Worm (Caenorhabditis elegans) whole organism, mixed stage, embryonic: Measurements from ENCODE around the gene clec-78.

Experiments
- M03D4.4 ChIP-seq: sonication (generic microtip); optimal IDR thresholded peaks from 2 replicates; lab custom pipeline; 2017; ENCODE audit warnings: mild to moderate bottlenecking, missing genetic modification characterization, missing compliant biosample characterization
- bed-3 ChIP-seq: fragments of 200-800 bp; sonication (Bioruptor generic); optimal IDR thresholded peaks from 3 replicates; lab custom pipeline; 2018; ENCODE audit warnings: mild to moderate bottlenecking, missing genetic modification characterization, moderate library complexity, missing compliant biosample characterization
- blmp-1 ChIP-seq: fragments of 150-350 bp; optimal IDR thresholded peaks from 2 replicates; lab custom pipeline; 2014; ENCODE audit warnings: missing biosample characterization, missing genetic modification characterization
- ceh-39 ChIP-seq: fragments of 150-350 bp; optimal IDR thresholded peaks from 2 replicates; lab custom pipeline; 2014; ENCODE audit warnings: missing biosample characterization, missing genetic modification characterization
- ceh-43 ChIP-seq: fragments of 200-800 bp; sonication (Bioruptor generic); optimal IDR thresholded peaks from 2 replicates; lab custom pipeline; 2018; ENCODE audit warnings: mild to moderate bottlenecking, missing genetic modification characterization, moderate library complexity, missing compliant biosample characterization
- ceh-83 ChIP-seq: fragments of 200-800 bp; sonication (Bioruptor generic); optimal IDR thresholded peaks from 2 replicates; lab custom pipeline; 2018; ENCODE audit warnings: mild to moderate bottlenecking, missing genetic modification characterization, missing compliant biosample characterization
- ces-1 ChIP-seq: fragments of 150-350 bp; optimal IDR thresholded peaks from 2 replicates; lab custom pipeline; 2014; ENCODE audit warnings: missing biosample characterization, missing genetic modification reagents, missing genetic modification characterization
- cnd-1 ChIP-seq: fragments of 200-800 bp; sonication (Bioruptor generic); optimal IDR thresholded peaks from 2 replicates; lab custom pipeline; 2018; ENCODE audit warnings: mild to moderate bottlenecking, missing genetic modification characterization, missing compliant biosample characterization
- drap-1 ChIP-seq: fragments of 200-800 bp; sonication (Bioruptor generic); optimal IDR thresholded peaks from 3 replicates; lab custom pipeline; 2018; ENCODE audit warnings: mild to moderate bottlenecking, missing genetic modification characterization, missing compliant biosample characterization
- elt-3 ChIP-seq: fragments of 150-350 bp; optimal IDR thresholded peaks from 2 replicates; lab custom pipeline; 2014; ENCODE audit warnings: missing biosample characterization, missing genetic modification characterization
- flh-1 ChIP-seq: fragments of 200-800 bp; sonication (Bioruptor generic); optimal IDR thresholded peaks from 2 replicates; lab custom pipeline; 2018; ENCODE audit warnings: mild to moderate bottlenecking, missing genetic modification characterization, moderate library complexity, missing compliant biosample characterization
- ham-2 ChIP-seq: fragments of 200-800 bp; sonication (Bioruptor generic); optimal IDR thresholded peaks from 2 replicates; lab custom pipeline; 2018; ENCODE audit warnings: mild to moderate bottlenecking, missing genetic modification characterization, missing compliant biosample characterization
- hlh-1 ChIP-seq: fragments of 150-350 bp; optimal IDR thresholded peaks from 2 replicates; lab custom pipeline; 2014; ENCODE audit warnings: missing biosample characterization, missing genetic modification reagents, missing genetic modification characterization
- lin-13 ChIP-seq: fragments of 150-350 bp; optimal IDR thresholded peaks from 2 replicates; lab custom pipeline; 2014; ENCODE audit warnings: missing biosample characterization, missing genetic modification characterization
- lin-32 ChIP-seq: fragments of 200-800 bp; sonication (Bioruptor generic); optimal IDR thresholded peaks from 2 replicates; lab custom pipeline; 2018; ENCODE audit warnings: mild to moderate bottlenecking, missing genetic modification characterization, missing compliant biosample characterization
- lsy-2 ChIP-seq: fragments of 150-350 bp; optimal IDR thresholded peaks from 2 replicates; lab custom pipeline; 2014; ENCODE audit warnings: missing biosample characterization, missing genetic modification characterization
- mab-5 ChIP-seq: fragments of 150-350 bp; optimal IDR thresholded peaks from 2 replicates; lab custom pipeline; 2014; ENCODE audit warnings: missing biosample characterization, missing genetic modification characterization
- mep-1 ChIP-seq: fragments of 150-350 bp; optimal IDR thresholded peaks from 2 replicates; lab custom pipeline; 2017; ENCODE audit warnings: missing biosample characterization, missing genetic modification reagents, missing genetic modification characterization, inconsistent platforms
- mls-2 ChIP-seq: sonication (generic microtip); optimal IDR thresholded peaks from 2 replicates; lab custom pipeline; 2016; ENCODE audit warnings: mild to moderate bottlenecking, missing genetic modification characterization, moderate library complexity, missing compliant biosample characterization
- nhr-12 ChIP-seq: fragments of 150-350 bp; optimal IDR thresholded peaks from 2 replicates; lab custom pipeline; 2014; ENCODE audit warnings: missing biosample characterization, missing genetic modification characterization
- nhr-28 ChIP-seq: fragments of 150-350 bp; optimal IDR thresholded peaks from 2 replicates; lab custom pipeline; 2014; ENCODE audit warnings: missing biosample characterization, missing genetic modification characterization
- nhr-76 ChIP-seq: sonication (generic microtip); optimal IDR thresholded peaks from 2 replicates; lab custom pipeline; 2017; ENCODE audit warnings: missing biosample characterization, missing genetic modification characterization
- pha-4 ChIP-seq: fragments of 150-350 bp; optimal IDR thresholded peaks from 2 replicates; lab custom pipeline; 2018; ENCODE audit warnings: missing biosample characterization, missing genetic modification reagents, missing genetic modification characterization
- snpc-4 ChIP-seq: fragments of 150-350 bp; optimal IDR thresholded peaks from 2 replicates; lab custom pipeline; 2014; ENCODE audit warnings: missing biosample characterization, missing genetic modification characterization
- sptf-1 ChIP-seq: sonication (generic microtip); optimal IDR thresholded peaks from 2 replicates; lab custom pipeline; 2017; ENCODE audit warnings: mild to moderate bottlenecking, missing genetic modification characterization, moderate library complexity, missing compliant biosample characterization
- tbx-8 ChIP-seq: fragments of 200-800 bp; sonication (Bioruptor generic); optimal IDR thresholded peaks from 2 replicates; lab custom pipeline; 2018; ENCODE audit warnings: mild to moderate bottlenecking, missing genetic modification characterization, moderate library complexity, missing compliant biosample characterization
- unc-120 ChIP-seq: sonication (generic microtip); optimal IDR thresholded peaks from 2 replicates; lab custom pipeline; 2017; ENCODE audit warnings: missing genetic modification characterization, missing compliant biosample characterization; ENCODE audit not compliant: poor library complexity, severe bottlenecking
- unc-39 ChIP-seq: fragments of 150-350 bp; optimal IDR thresholded peaks from 2 replicates; lab custom pipeline; 2014; ENCODE audit warnings: missing biosample characterization, missing genetic modification characterization
- unc-62 ChIP-seq: fragments of 150-350 bp; optimal IDR thresholded peaks from 2 replicates; lab custom pipeline; 2014; ENCODE audit warnings: missing biosample characterization, missing genetic modification reagents, missing genetic modification characterization
- zip-8 ChIP-seq: fragments of 150-350 bp; optimal IDR thresholded peaks from 2 replicates; lab custom pipeline; 2014; ENCODE audit warnings: missing biosample characterization, missing genetic modification characterization
- ztf-11 ChIP-seq: fragments of 150-350 bp; optimal IDR thresholded peaks from 2 replicates; lab custom pipeline; 2014; ENCODE audit warnings: missing biosample characterization, missing genetic modification characterization

clec-78 gene

DNA sequence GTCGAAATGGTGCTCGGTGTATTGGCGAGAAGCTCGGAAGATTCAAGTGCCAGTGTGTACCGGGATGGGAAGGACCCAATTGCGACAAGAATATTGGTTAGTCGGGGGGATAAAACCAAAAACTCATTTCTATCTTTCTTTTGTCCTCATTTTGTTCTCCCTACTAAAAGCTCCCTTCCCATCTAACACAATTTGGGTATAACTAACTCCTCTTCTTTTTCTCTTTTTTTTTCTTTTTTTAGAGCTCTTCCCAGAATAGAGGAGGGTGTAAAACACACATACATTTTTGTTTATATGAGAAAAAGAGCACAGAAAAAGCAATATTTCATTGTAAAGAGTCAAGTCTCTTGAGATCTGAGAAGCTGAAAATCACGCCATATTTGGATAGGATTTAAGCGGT is 16.3 kb downstream of the clec-78 start:
- TF ChIP-seq mls-2 (tag; lab: Kevin White, UChicago) (no peak), mep-1 (tag; lab: Kevin White, UChicago) (no peak), lsy-2 (tag; lab: Kevin White, UChicago) (no peak), elt-3 (tag; lab: Kevin White, UChicago) (no peak)

DNA sequence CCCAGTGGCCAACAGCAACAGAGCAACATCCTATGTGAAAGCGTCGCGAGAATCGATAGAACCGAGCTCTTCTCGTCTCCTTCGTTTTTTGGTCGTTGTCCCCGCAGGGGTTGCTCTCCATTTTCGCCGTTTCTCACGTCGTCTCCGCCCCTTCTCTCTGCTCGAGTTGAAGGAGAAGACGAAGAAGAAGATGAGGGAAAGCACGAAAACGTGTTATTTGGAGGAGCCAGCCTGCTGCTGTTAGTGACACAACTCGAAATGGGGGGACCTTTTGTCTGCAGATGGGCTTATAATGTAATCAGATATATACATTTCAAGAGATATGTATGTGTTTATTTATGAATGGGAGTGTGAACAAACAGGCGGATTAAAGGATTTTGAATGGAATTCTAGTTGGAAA is 18.8 kb downstream of the clec-78 start, which contains the start of gene W02C12.2:
W02C12.2 (minus strand) TSS at position 277 of the 400 bp plus-strand sequence.
- peak; percentile 51 for TF ChIP-seq ces-1
- no peak for TF ChIP-seq bed-3
- TF ChIP-seq, all 35 proteins: peak for 1

DNA sequence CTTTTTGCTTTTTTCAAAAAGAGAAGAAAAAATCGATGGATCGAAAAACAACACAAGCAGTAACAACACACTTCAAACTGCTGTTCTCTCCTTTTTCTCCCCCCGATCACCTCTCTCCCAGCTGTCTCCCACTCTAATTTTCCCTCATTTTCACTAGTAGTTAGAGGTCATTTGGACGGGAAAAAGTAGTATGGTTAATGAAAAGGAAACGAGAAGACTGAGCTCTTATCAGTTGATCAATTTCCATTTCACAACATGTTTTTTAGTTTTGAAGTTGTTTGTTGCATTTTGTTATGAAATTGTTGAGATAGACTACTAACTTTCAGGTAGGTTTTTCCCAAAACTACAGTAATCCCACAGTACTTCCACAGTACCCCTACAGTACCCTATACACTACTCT is 19.5 kb downstream of the clec-78 start:
- TF ChIP-seq lin-32 (no peak), zip-8 (no peak), ceh-43 (no peak)

DNA sequence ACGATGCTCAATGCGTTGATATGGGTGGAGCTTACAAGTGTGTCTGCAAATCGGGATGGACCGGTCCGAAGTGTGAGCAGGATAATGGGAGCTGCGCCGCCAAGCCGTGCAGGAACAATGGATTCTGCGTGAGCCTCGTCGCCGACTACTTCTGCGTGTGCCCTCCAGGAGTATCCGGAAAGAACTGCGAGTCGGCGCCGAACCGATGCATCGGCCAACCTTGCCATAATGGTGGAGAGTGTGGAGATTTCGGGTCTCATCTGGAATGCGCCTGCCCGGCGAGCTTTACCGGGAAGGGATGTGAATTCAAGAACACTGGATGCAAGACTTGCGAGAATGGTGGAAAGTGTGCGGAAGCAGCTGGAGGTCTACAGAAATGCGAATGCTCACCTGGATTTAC is 21.0 kb downstream of the clec-78 start:
- TF ChIP-seq ceh-83 (GFP tag; lab: Kevin White, UChicago) (no peak), unc-62 (GFP tag; lab: Kevin White, UChicago) (no peak), ceh-39 (tag; lab: Kevin White, UChicago) (no peak), elt-3 (tag; lab: Kevin White, UChicago) (no peak), nhr-12 (tag; lab: Kevin White, UChicago) (no peak), nhr-76 (tag; lab: Kevin White, UChicago) (no peak)

DNA sequence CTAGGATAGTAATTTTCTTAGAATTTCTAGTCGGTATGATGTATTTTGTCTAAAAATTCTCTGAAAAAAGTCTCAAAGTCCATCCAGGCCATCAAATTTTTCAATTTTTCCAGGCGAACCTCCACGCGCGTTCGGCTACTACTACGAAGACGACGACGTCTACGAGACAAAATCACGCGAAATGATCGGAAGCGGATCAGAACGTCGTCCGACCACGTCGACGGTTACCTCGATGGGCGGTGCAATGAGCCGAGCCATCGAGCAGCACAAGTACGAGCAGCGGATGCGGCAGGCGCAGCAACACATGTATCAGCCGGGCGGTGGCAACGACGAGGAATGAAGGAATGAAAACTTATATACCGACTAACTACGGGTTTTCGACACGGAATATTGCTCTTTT is 24.7 kb downstream of the clec-78 start:
- no peak for TF ChIP-seq lsy-2 (tag; lab: Kevin White, UChicago)
- no peak for TF ChIP-seq unc-62 (GFP tag; lab: Kevin White, UChicago)
- no peak for TF ChIP-seq ham-2 (GFP tag; lab: Kevin White, UChicago)
- TF ChIP-seq hlh-1 (tag; lab: Kevin White, UChicago): no peak
- TF ChIP-seq flh-1: no peak
- TF ChIP-seq mls-2 (tag; lab: Kevin White, UChicago): no peak
- TF ChIP-seq ceh-83 (GFP tag; lab: Kevin White, UChicago): no peak
- no peak for TF ChIP-seq ztf-11
- TF ChIP-seq blmp-1 (tag; lab: Kevin White, UChicago): no peak
- no peak for TF ChIP-seq ceh-43
- no peak for TF ChIP-seq unc-39
- TF ChIP-seq tbx-8: no peak
- no peak for TF ChIP-seq sptf-1 (tag; lab: Kevin White, UChicago)
- TF ChIP-seq mab-5 (tag; lab: Kevin White, UChicago): no peak
- TF ChIP-seq drap-1 (GFP tag; lab: Kevin White, UChicago): no peak
- no peak for TF ChIP-seq lin-13 (tag; lab: Kevin White, UChicago)
- TF ChIP-seq lin-32: no peak
- TF ChIP-seq ces-1: no peak
- TF ChIP-seq nhr-76 (tag; lab: Kevin White, UChicago): no peak
- no peak for TF ChIP-seq cnd-1 (tag; lab: Kevin White, UChicago)
- TF ChIP-seq, all 35 proteins: peak for 0

DNA sequence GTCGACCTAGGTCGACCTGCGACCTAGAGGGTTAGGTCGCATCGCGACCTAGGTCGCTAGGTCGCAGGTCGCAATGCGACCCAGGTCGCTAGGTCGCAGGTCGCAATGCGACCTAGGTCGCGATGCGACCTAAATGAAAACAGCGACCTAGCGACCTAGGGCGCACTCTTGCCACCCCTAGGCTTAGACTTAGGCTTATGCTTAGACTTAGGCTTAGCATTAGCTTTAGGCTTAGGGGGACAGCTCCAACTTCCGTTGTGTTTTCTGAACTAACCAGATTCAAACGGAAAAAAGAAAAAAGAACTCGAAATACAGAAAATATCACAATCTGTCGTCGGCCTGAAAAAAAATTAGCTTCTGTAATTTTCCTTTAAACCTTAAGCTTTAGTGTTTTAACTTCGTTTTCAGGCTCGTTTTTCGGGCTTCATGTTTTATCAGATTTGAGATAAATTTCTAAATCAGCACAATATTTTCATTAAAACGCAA is 25.5 kb downstream of the clec-78 start:
- TF ChIP-seq M03D4.4 (tag; lab: Kevin White, UChicago) (no peak), hlh-1 (tag; lab: Kevin White, UChicago) (no peak), lin-13 (tag; lab: Kevin White, UChicago) (no peak), ceh-43 (no peak), pha-4 (no peak), unc-120 (tag; lab: Kevin White, UChicago) (no peak), mab-5 (tag; lab: Kevin White, UChicago) (no peak), nhr-28 (tag; lab: Kevin White, UChicago) (no peak), unc-39 (no peak), lin-32 (no peak), nhr-76 (tag; lab: Kevin White, UChicago) (no peak), ztf-11 (no peak), ham-2 (GFP tag; lab: Kevin White, UChicago) (no peak), nhr-12 (tag; lab: Kevin White, UChicago) (no peak), cnd-1 (tag; lab: Kevin White, UChicago) (no peak), snpc-4 (tag; lab: Kevin White, UChicago) (no peak)
